Fruit fly (Drosophila melanogaster) whole organism, embryonic: Measurements from ENCODE around the gene r2d2.

ENCODE experiments used
- Abd-B ChIP-seq: fragments of 200-800 bp; sonication (Bioruptor generic); optimal IDR thresholded peaks from 2 replicates; lab custom pipeline; 2018; ENCODE audit warnings: missing biosample characterization, mild to moderate bottlenecking, missing genetic modification characterization, moderate library complexity
- Blimp-1 ChIP-seq: fragments of 200-800 bp; sonication (Bioruptor generic); optimal IDR thresholded peaks from 3 replicates; lab custom pipeline; 2018; ENCODE audit warnings: missing biosample characterization, missing genetic modification characterization, mild to moderate bottlenecking, moderate library complexity, missing genetic modification reagents
- BtbVII ChIP-seq: fragments of 200-800 bp; sonication (Bioruptor generic); optimal IDR thresholded peaks from 3 replicates; lab custom pipeline; 2017; ENCODE audit warnings: missing biosample characterization, mild to moderate bottlenecking, missing genetic modification characterization
- C15 ChIP-seq: fragments of 200-800 bp; sonication (Bioruptor generic); IDR thresholded peaks from 3 replicates; pipeline ENCODE4 v1.3.6; 2022; ENCODE audit warnings: missing biosample characterization, missing genetic modification characterization
- CG10274 ChIP-seq: fragments of 200-800 bp; sonication (Bioruptor generic); optimal IDR thresholded peaks from 3 replicates; lab custom pipeline; 2017; ENCODE audit warnings: missing biosample characterization, mild to moderate bottlenecking, missing genetic modification characterization
- CG10366 ChIP-seq: fragments of 200-800 bp; sonication (Bioruptor generic); IDR thresholded peaks from 2 replicates; pipeline ENCODE4 v1.3.6; 2022; ENCODE audit warnings: missing biosample characterization, missing genetic modification characterization
- CG11085 ChIP-seq: fragments of 200-800 bp; sonication (Bioruptor generic); IDR thresholded peaks from 2 replicates; pipeline ENCODE4 v1.3.6; 2022; ENCODE audit warnings: missing biosample characterization, missing genetic modification characterization
- CG11398 ChIP-seq: fragments of 200-800 bp; sonication (Bioruptor generic); optimal IDR thresholded peaks from 2 replicates; lab custom pipeline; 2016; ENCODE audit warnings: missing biosample characterization, missing genetic modification characterization
- CG11723 ChIP-seq: fragments of 200-800 bp; sonication (Bioruptor generic); optimal IDR thresholded peaks from 2 replicates; lab custom pipeline; 2017; ENCODE audit warnings: missing biosample characterization, mild to moderate bottlenecking, missing genetic modification characterization
- CG13894 ChIP-seq: fragments of 200-800 bp; sonication (Bioruptor generic); optimal IDR thresholded peaks from 3 replicates; lab custom pipeline; 2018; ENCODE audit warnings: missing biosample characterization, mild to moderate bottlenecking, missing genetic modification characterization, moderate library complexity
- CG15479 ChIP-seq: fragments of 200-800 bp; sonication (Bioruptor generic); optimal IDR thresholded peaks from 3 replicates; lab custom pipeline; 2019; ENCODE audit warnings: missing biosample characterization, mild to moderate bottlenecking, missing genetic modification characterization, moderate library complexity
- CG15696 ChIP-seq: fragments of 200-800 bp; sonication (Bioruptor generic); optimal IDR thresholded peaks from 2 replicates; lab custom pipeline; 2019; ENCODE audit warnings: missing biosample characterization, mild to moderate bottlenecking, missing genetic modification characterization, moderate library complexity
- CG16813 ChIP-seq: fragments of 200-800 bp; sonication (Bioruptor generic); IDR thresholded peaks from 3 replicates; pipeline ENCODE4 v1.3.6; 2022; ENCODE audit warnings: missing biosample characterization, missing genetic modification characterization; ENCODE audit not compliant: partially characterized antibody
- CG17829 ChIP-seq: fragments of 200-800 bp; optimal IDR thresholded peaks from 2 replicates; lab custom pipeline; 2019; ENCODE audit warnings: missing biosample characterization, mild to moderate bottlenecking, missing genetic modification characterization, moderate library complexity
- CG1792 ChIP-seq: fragments of 200-800 bp; sonication (Bioruptor generic); optimal IDR thresholded peaks from 2 replicates; lab custom pipeline; 2016; ENCODE audit warnings: missing biosample characterization, missing genetic modification characterization
- CG1832 ChIP-seq: fragments of 200-800 bp; sonication (Bioruptor generic); optimal IDR thresholded peaks from 2 replicates; lab custom pipeline; 2017; ENCODE audit warnings: missing biosample characterization, mild to moderate bottlenecking, missing genetic modification characterization, inconsistent platforms
- CG32532 ChIP-seq: fragments of 200-800 bp; sonication (Bioruptor generic); IDR thresholded peaks from 2 replicates; pipeline ENCODE4 v1.3.6; 2022; ENCODE audit warnings: missing biosample characterization, missing genetic modification characterization
- CG3847 ChIP-seq: fragments of 200-800 bp; sonication (Bioruptor generic); IDR thresholded peaks from 2 replicates; pipeline ENCODE4 v1.3.6; 2022; ENCODE audit warnings: missing biosample characterization, missing genetic modification characterization
- CG6854 ChIP-seq: fragments of 200-800 bp; sonication (Bioruptor generic); optimal IDR thresholded peaks from 3 replicates; lab custom pipeline; 2017; ENCODE audit warnings: missing biosample characterization, mild to moderate bottlenecking, missing genetic modification characterization
- CG7357 ChIP-seq: fragments of 200-800 bp; sonication (Bioruptor generic); IDR thresholded peaks from 3 replicates; pipeline ENCODE4 v1.3.6; 2022; ENCODE audit warnings: missing biosample characterization, missing genetic modification characterization
- CG7786 ChIP-seq: fragments of 200-800 bp; sonication (Bioruptor generic); optimal IDR thresholded peaks from 2 replicates; lab custom pipeline; 2016; ENCODE audit warnings: missing biosample characterization, missing genetic modification characterization
- Fer2 ChIP-seq: fragments of 200-800 bp; sonication (Bioruptor generic); optimal IDR thresholded peaks from 2 replicates; lab custom pipeline; 2018; ENCODE audit warnings: missing biosample characterization, mild to moderate bottlenecking, missing genetic modification characterization, moderate library complexity
- Gsc ChIP-seq: fragments of 200-800 bp; sonication (Bioruptor generic); IDR thresholded peaks from 2 replicates; pipeline ENCODE4 v1.3.6; 2022; ENCODE audit warnings: missing biosample characterization, missing genetic modification characterization
- H2.0 ChIP-seq: fragments of 200-800 bp; sonication (Bioruptor generic); IDR thresholded peaks from 2 replicates; pipeline ENCODE4 v1.3.6; 2022; ENCODE audit warnings: missing biosample characterization, missing genetic modification characterization
- Lim3 ChIP-seq: fragments of 200-800 bp; sonication (Bioruptor generic); IDR thresholded peaks from 2 replicates; pipeline ENCODE4 v1.3.6; 2022; ENCODE audit warnings: missing biosample characterization, missing genetic modification characterization
- MTF-1 ChIP-seq: fragments of 200-800 bp; sonication (Bioruptor generic); optimal IDR thresholded peaks from 2 replicates; lab custom pipeline; 2018; ENCODE audit warnings: missing biosample characterization, mild to moderate bottlenecking, missing genetic modification characterization, borderline replicate concordance
- NC2β ChIP-seq: fragments of 200-800 bp; sonication (Bioruptor generic); optimal IDR thresholded peaks from 2 replicates; lab custom pipeline; 2016; ENCODE audit warnings: missing biosample characterization, missing genetic modification characterization
- NK7.1 ChIP-seq: fragments of 200-800 bp; sonication (Bioruptor generic); optimal IDR thresholded peaks from 3 replicates; lab custom pipeline; 2016; ENCODE audit warnings: missing biosample characterization, missing genetic modification characterization
- Rfx ChIP-seq: fragments of 200-800 bp; sonication (Bioruptor generic); IDR thresholded peaks from 2 replicates; pipeline ENCODE4 v1.3.6; 2022; ENCODE audit warnings: missing biosample characterization, missing genetic modification characterization
- Ssrp ChIP-seq: fragments of 200-800 bp; sonication (Bioruptor generic); optimal IDR thresholded peaks from 2 replicates; lab custom pipeline; 2018; ENCODE audit warnings: missing biosample characterization, mild to moderate bottlenecking, missing genetic modification characterization, moderate library complexity
- Xrp1 ChIP-seq: fragments of 200-800 bp; sonication (Bioruptor generic); IDR thresholded peaks from 2 replicates; pipeline ENCODE4 v1.3.6; 2022; ENCODE audit warnings: missing biosample characterization, missing genetic modification characterization
- cad ChIP-seq: fragments of >200 bp; optimal IDR thresholded peaks from 2 replicates; lab custom pipeline; 2017; ENCODE audit warnings: missing biosample characterization, missing genetic modification characterization
- cg ChIP-seq: fragments of 200-800 bp; sonication (Bioruptor generic); optimal IDR thresholded peaks from 3 replicates; lab custom pipeline; 2019; ENCODE audit warnings: missing biosample characterization, mild to moderate bottlenecking, missing genetic modification characterization, moderate library complexity
- chm ChIP-seq: fragments of 200-800 bp; sonication (Bioruptor generic); IDR thresholded peaks from 2 replicates; pipeline ENCODE4 v1.3.6; 2022; ENCODE audit warnings: missing biosample characterization, missing genetic modification characterization
- ci ChIP-seq: fragments of 200-800 bp; sonication (Bioruptor generic); IDR thresholded peaks from 3 replicates; pipeline ENCODE4 v1.3.6; 2022; ENCODE audit warnings: missing biosample characterization, missing genetic modification characterization
- dpn ChIP-seq, 2 experiments: fragments of 200-800 bp; sonication (Bioruptor generic); optimal IDR thresholded peaks; 3 replicates each; lab custom pipeline; 2016; ENCODE audit warnings: missing biosample characterization in 2 of 2, missing genetic modification characterization in 2 of 2
- ems ChIP-seq: fragments of 200-800 bp; sonication (Bioruptor generic); optimal IDR thresholded peaks from 3 replicates; lab custom pipeline; 2016; ENCODE audit warnings: missing biosample characterization, missing genetic modification characterization
- ewg ChIP-seq: fragments of 200-800 bp; sonication (Bioruptor generic); optimal IDR thresholded peaks from 3 replicates; lab custom pipeline; 2017; ENCODE audit warnings: mild to moderate bottlenecking, missing biosample characterization, missing genetic modification reagents, missing genetic modification characterization
- fd64A ChIP-seq: fragments of 200-800 bp; sonication (Bioruptor generic); optimal IDR thresholded peaks from 3 replicates; lab custom pipeline; 2018; ENCODE audit warnings: missing biosample characterization, mild to moderate bottlenecking, missing genetic modification characterization
- kni ChIP-seq: fragments of 200-800 bp; sonication (Bioruptor generic); optimal IDR thresholded peaks from 3 replicates; lab custom pipeline; 2017; ENCODE audit warnings: mild to moderate bottlenecking, missing biosample characterization, missing genetic modification reagents, missing genetic modification characterization
- nau ChIP-seq: fragments of 200-800 bp; sonication (Bioruptor generic); optimal IDR thresholded peaks from 3 replicates; lab custom pipeline; 2017; ENCODE audit warnings: missing biosample characterization, mild to moderate bottlenecking, missing genetic modification characterization, missing genetic modification reagents
- pzg ChIP-seq: fragments of 200-800 bp; sonication (Bioruptor generic); optimal IDR thresholded peaks from 3 replicates; lab custom pipeline; 2018; ENCODE audit warnings: missing biosample characterization, mild to moderate bottlenecking, missing genetic modification characterization, moderate library complexity
- sna ChIP-seq: fragments of 200-800 bp; sonication (Bioruptor generic); IDR thresholded peaks from 2 replicates; pipeline ENCODE4 v1.3.6; 2022; ENCODE audit warnings: missing biosample characterization, missing genetic modification characterization; ENCODE audit not compliant: partially characterized antibody
- stc ChIP-seq: fragments of 200-800 bp; sonication (Bioruptor generic); IDR thresholded peaks from 2 replicates; pipeline ENCODE4 v1.3.6; 2022; ENCODE audit warnings: missing biosample characterization, missing genetic modification characterization
- tgo ChIP-seq: fragments of 200-800 bp; sonication (Bioruptor generic); IDR thresholded peaks from 3 replicates; pipeline ENCODE4 v1.3.6; 2022; ENCODE audit warnings: missing biosample characterization, missing genetic modification characterization
- trh ChIP-seq: fragments of 200-800 bp; sonication (Bioruptor generic); optimal IDR thresholded peaks from 2 replicates; lab custom pipeline; 2016; ENCODE audit warnings: missing biosample characterization, missing genetic modification characterization
- usp ChIP-seq: fragments of >200 bp; optimal IDR thresholded peaks from 2 replicates; lab custom pipeline; 2017; ENCODE audit warnings: missing biosample characterization, missing genetic modification characterization
- vvl ChIP-seq: fragments of 200-800 bp; sonication (Bioruptor generic); IDR thresholded peaks from 2 replicates; pipeline ENCODE4 v1.3.6; 2022; ENCODE audit warnings: missing biosample characterization, missing genetic modification characterization

The r2d2 gene

dm6 chr2L:7827045-7828004 lies 27.4 kb downstream of the r2d2 start, which contains the start of the genes Rack1 and mts (continued):
- TF ChIP-seq Fer2 (peak; percentile 74), ci (peak; percentile 97), ems (GFP tag; lab: Kevin White, UChicago) (peak; percentile 66), Ssrp (peak; percentile 31), Gsc (GFP tag; lab: Robert Waterston, UW) (no peak), MTF-1 (peak; percentile 97), usp (GFP tag; lab: Kevin White, UChicago) (no peak), tgo (GFP tag; lab: Robert Waterston, UW) (peak; percentile 67), trh (peak; percentile 56), CG17829 (tag; lab: Kevin White, UChicago) (peak; percentile 72), dpn (GFP tag; optimal IDR thresholded peaks at IDR 0.05; lab: Kevin White, UChicago) (peak; percentile 66 to 80), stc (GFP tag; lab: Robert Waterston, UW) (peak; percentile 82), chm (peak; percentile 92), BtbVII (peak; percentile 91), CG10366 (GFP tag; lab: Robert Waterston, UW) (peak; percentile 74), CG13894 (tag; lab: Kevin White, UChicago) (peak; percentile 80), kni (GFP tag; lab: Kevin White, UChicago) (peak; percentile 77), Blimp-1 (GFP tag; lab: Kevin White, UChicago) (peak; percentile 28), CG32532 (peak; percentile 90), CG6854 (GFP tag; lab: Kevin White, UChicago) (peak; percentile 90), sna (peak; percentile 32; the same call in 1 of the 2 replicates), vvl (GFP tag; lab: Robert Waterston, UW) (peak; percentile 91), CG15479 (GFP tag; lab: Kevin White, UChicago) (no peak), CG10274 (GFP tag; lab: Kevin White, UChicago) (peak; percentile 76), NC2β (GFP tag; lab: Kevin White, UChicago) (peak; percentile 96), CG11723 (GFP tag; lab: Kevin White, UChicago) (peak; percentile 84), Lim3 (GFP tag; lab: Robert Waterston, UW) (no peak), cad (GFP tag; lab: Kevin White, UChicago) (no peak), CG16813 (GFP tag; lab: Robert Waterston, UW) (peak; percentile 67), fd64A (GFP tag; lab: Kevin White, UChicago) (peak; percentile 91), CG11085 (GFP tag; lab: Robert Waterston, UW) (peak; percentile 74), C15 (GFP tag; lab: Robert Waterston, UW) (0 out of 3 replicates have a peak, but pooled peaks have one; percentile 24), CG1792 (GFP tag; lab: Kevin White, UChicago) (peak; percentile 59), CG7786 (GFP tag; lab: Kevin White, UChicago) (peak; percentile 75), Rfx (GFP tag; lab: Robert Waterston, UW) (peak; percentile 93), CG11398 (GFP tag; lab: Kevin White, UChicago) (peak; percentile 68), CG7357 (GFP tag; lab: Robert Waterston, UW) (no peak), H2.0 (peak; percentile 83), pzg (peak; percentile 82), CG3847 (peak; percentile 84), NK7.1 (peak; percentile 69), CG1832 (GFP tag; lab: Kevin White, UChicago) (no peak), Xrp1 (no peak; the same call in none of the 2 replicates), Abd-B (GFP tag; lab: Kevin White, UChicago) (peak; percentile 36), nau (GFP tag; lab: Kevin White, UChicago) (peak; percentile 88), ewg (peak; percentile 73), cg (GFP tag; lab: Kevin White, UChicago) (no peak), CG15696 (tag; lab: Kevin White, UChicago) (peak; percentile 26)
